Fruit fly (Drosophila melanogaster) whole organism, embryonic: ENCODE data around the gene CG43273.

ENCODE experiments used
- Adf1 ChIP-seq: fragments of 200-800 bp; sonication (Bioruptor generic); IDR thresholded peaks from 2 replicates; pipeline ENCODE4 v1.3.6; 2022; ENCODE audit warnings: missing biosample characterization, missing genetic modification characterization
- Atf6 ChIP-seq: fragments of 200-800 bp; sonication (Bioruptor generic); IDR thresholded peaks from 2 replicates; pipeline ENCODE4 v1.3.6; 2022; ENCODE audit warnings: missing biosample characterization, missing genetic modification characterization
- B-H1 ChIP-seq: fragments of 200-800 bp; sonication (Bioruptor generic); IDR thresholded peaks from 3 replicates; pipeline ENCODE4 v1.3.6; 2022; ENCODE audit warnings: missing biosample characterization, missing genetic modification characterization
- CG11456 ChIP-seq: fragments of 200-800 bp; sonication (Bioruptor generic); IDR thresholded peaks from 3 replicates; pipeline ENCODE4 v1.3.6; 2022; ENCODE audit warnings: missing biosample characterization, missing genetic modification characterization
- CG12104 ChIP-seq: fragments of 200-800 bp; sonication (Bioruptor generic); optimal IDR thresholded peaks from 3 replicates; lab custom pipeline; 2016; ENCODE audit warnings: missing biosample characterization, missing genetic modification characterization
- CG12659 ChIP-seq: fragments of 200-800 bp; sonication (Bioruptor generic); optimal IDR thresholded peaks from 3 replicates; lab custom pipeline; 2017; ENCODE audit warnings: mild to moderate bottlenecking, missing biosample characterization, missing genetic modification reagents, missing genetic modification characterization
- CG13624 ChIP-seq: fragments of 200-800 bp; sonication (Bioruptor generic); optimal IDR thresholded peaks from 2 replicates; lab custom pipeline; 2016; ENCODE audit warnings: missing biosample characterization, missing genetic modification characterization
- CG14014 ChIP-seq: fragments of 200-800 bp; sonication (Bioruptor generic); IDR thresholded peaks from 2 replicates; pipeline ENCODE4 v1.3.6; 2022; ENCODE audit warnings: missing biosample characterization, missing genetic modification characterization
- CG1647 ChIP-seq: fragments of 200-800 bp; sonication (Bioruptor generic); optimal IDR thresholded peaks from 3 replicates; lab custom pipeline; 2016; ENCODE audit warnings: missing biosample characterization, missing genetic modification characterization
- CG17385 ChIP-seq: fragments of 200-800 bp; sonication (Bioruptor generic); optimal IDR thresholded peaks from 3 replicates; lab custom pipeline; 2018; ENCODE audit warnings: missing biosample characterization, mild to moderate bottlenecking, missing genetic modification characterization
- CG18262 ChIP-seq: fragments of 200-800 bp; optimal IDR thresholded peaks from 3 replicates; lab custom pipeline; 2019; ENCODE audit warnings: missing biosample characterization, mild to moderate bottlenecking, missing genetic modification characterization, moderate library complexity
- CG2202 ChIP-seq: fragments of 200-800 bp; sonication (Bioruptor generic); optimal IDR thresholded peaks from 2 replicates; lab custom pipeline; 2018; ENCODE audit warnings: missing biosample characterization, mild to moderate bottlenecking, missing genetic modification characterization
- CG34376 ChIP-seq: fragments of 200-800 bp; sonication (Bioruptor generic); optimal IDR thresholded peaks from 2 replicates; lab custom pipeline; 2018; ENCODE audit warnings: missing biosample characterization, mild to moderate bottlenecking, missing genetic modification characterization
- CG3726 ChIP-seq: fragments of 200-800 bp; sonication (Bioruptor generic); IDR thresholded peaks from 3 replicates; pipeline ENCODE4, ENCODE4 v1.3.6; 2022; ENCODE audit warnings: missing biosample characterization, missing genetic modification characterization
- CG4424 ChIP-seq: fragments of 200-800 bp; sonication (Bioruptor generic); optimal IDR thresholded peaks from 3 replicates; lab custom pipeline; 2016; ENCODE audit warnings: missing biosample characterization, missing genetic modification characterization
- CG6272 ChIP-seq: fragments of 200-800 bp; sonication (Bioruptor generic); IDR thresholded peaks from 2 replicates; pipeline ENCODE4 v1.3.6; 2022; ENCODE audit warnings: missing biosample characterization, missing genetic modification characterization
- CG6654 ChIP-seq: fragments of 200-800 bp; sonication (Bioruptor generic); optimal IDR thresholded peaks from 2 replicates; lab custom pipeline; 2017; ENCODE audit warnings: missing biosample characterization, mild to moderate bottlenecking, missing genetic modification characterization
- CG8765 ChIP-seq: fragments of 200-800 bp; sonication (Bioruptor generic); IDR thresholded peaks from 2 replicates; pipeline ENCODE4 v1.3.6; 2022; ENCODE audit warnings: missing biosample characterization, missing genetic modification characterization
- CTCF ChIP-seq: fragments of 200-800 bp; sonication (Bioruptor generic); optimal IDR thresholded peaks from 2 replicates; lab custom pipeline; 2017; ENCODE audit warnings: missing biosample characterization, mild to moderate bottlenecking, missing genetic modification characterization, moderate library complexity
- Deaf1 ChIP-seq: fragments of 200-800 bp; optimal IDR thresholded peaks from 3 replicates; lab custom pipeline; 2019; ENCODE audit warnings: missing biosample characterization, mild to moderate bottlenecking, missing genetic modification characterization, moderate library complexity
- Dip2 ChIP-seq: fragments of 200-800 bp; sonication (Bioruptor generic); IDR thresholded peaks from 2 replicates; pipeline ENCODE4 v1.3.6; 2022; ENCODE audit warnings: missing biosample characterization, missing genetic modification characterization
- HHEX ChIP-seq: fragments of 200-800 bp; sonication (Bioruptor generic); optimal IDR thresholded peaks from 3 replicates; lab custom pipeline; 2017; ENCODE audit warnings: missing biosample characterization, mild to moderate bottlenecking, missing genetic modification characterization, missing genetic modification reagents
- Hmr ChIP-seq: fragments of 200-800 bp; sonication (Bioruptor generic); optimal IDR thresholded peaks from 3 replicates; lab custom pipeline; 2017; ENCODE audit warnings: mild to moderate bottlenecking, missing biosample characterization, missing genetic modification reagents, missing genetic modification characterization
- Six4 ChIP-seq: fragments of 200-800 bp; sonication (Bioruptor generic); optimal IDR thresholded peaks from 2 replicates; lab custom pipeline; 2016; ENCODE audit warnings: missing biosample characterization, missing genetic modification characterization
- Sox102F ChIP-seq: fragments of 200-800 bp; sonication (Bioruptor generic); optimal IDR thresholded peaks from 2 replicates; lab custom pipeline; 2018; ENCODE audit warnings: missing biosample characterization, mild to moderate bottlenecking, missing genetic modification characterization, moderate library complexity
- Spps ChIP-seq: fragments of 200-800 bp; sonication (Bioruptor generic); optimal IDR thresholded peaks from 2 replicates; lab custom pipeline; 2018; ENCODE audit warnings: missing biosample characterization, mild to moderate bottlenecking, missing genetic modification characterization
- Ssrp ChIP-seq: fragments of 200-800 bp; sonication (Bioruptor generic); optimal IDR thresholded peaks from 2 replicates; lab custom pipeline; 2018; ENCODE audit warnings: missing biosample characterization, mild to moderate bottlenecking, missing genetic modification characterization, moderate library complexity
- Tbp ChIP-seq: fragments of >200 bp; optimal IDR thresholded peaks from 2 replicates; lab custom pipeline; 2018; ENCODE audit warnings: missing biosample characterization, missing genetic modification characterization
- YL-1 ChIP-seq: fragments of 200-800 bp; sonication (Bioruptor generic); optimal IDR thresholded peaks from 3 replicates; lab custom pipeline; 2017; ENCODE audit warnings: missing biosample characterization, mild to moderate bottlenecking, missing genetic modification characterization
- abd-A ChIP-seq: fragments of 200-800 bp; sonication (Bioruptor generic); optimal IDR thresholded peaks from 3 replicates; lab custom pipeline; 2019; ENCODE audit warnings: missing biosample characterization, mild to moderate bottlenecking, missing genetic modification characterization, moderate library complexity
- ase ChIP-seq: fragments of 200-800 bp; sonication (Bioruptor generic); IDR thresholded peaks from 3 replicates; pipeline ENCODE4 v1.3.6; 2022; ENCODE audit warnings: missing biosample characterization, missing genetic modification characterization
- ato ChIP-seq: fragments of 200-800 bp; sonication (Bioruptor generic); IDR thresholded peaks from 2 replicates; pipeline ENCODE4 v1.3.6; 2022; ENCODE audit warnings: missing biosample characterization, missing genetic modification characterization; ENCODE audit not compliant: partially characterized antibody
- btn ChIP-seq: fragments of 200-800 bp; sonication (Bioruptor generic); optimal IDR thresholded peaks from 2 replicates; lab custom pipeline; 2016; ENCODE audit warnings: missing biosample characterization, missing genetic modification characterization
- crc ChIP-seq: fragments of 200-800 bp; sonication (Bioruptor generic); optimal IDR thresholded peaks from 2 replicates; lab custom pipeline; 2016; ENCODE audit warnings: missing biosample characterization, missing genetic modification characterization
- dmrt99B ChIP-seq: fragments of 200-800 bp; sonication (Bioruptor generic); optimal IDR thresholded peaks from 2 replicates; lab custom pipeline; 2018; ENCODE audit warnings: missing biosample characterization, mild to moderate bottlenecking, missing genetic modification characterization, moderate library complexity
- fd96Cb ChIP-seq: fragments of 200-800 bp; sonication (Bioruptor generic); optimal IDR thresholded peaks from 2 replicates; lab custom pipeline; 2018; ENCODE audit warnings: missing biosample characterization, mild to moderate bottlenecking, missing genetic modification characterization, moderate library complexity
- h ChIP-seq: fragments of >200 bp; optimal IDR thresholded peaks from 2 replicates; lab custom pipeline; 2017
- hkb ChIP-seq, 2 experiments: fragments of 200-800 bp in 1 of 2; fragments of >200 bp in 1 of 2; sonication (Bioruptor generic) in 1 of 2; IDR thresholded peaks in 1 of 2; optimal IDR thresholded peaks in 1 of 2; 2 replicates each; pipeline versions ENCODE4 v1.3.6 to Lab custom; 2017 to 2022; ENCODE audit warnings: missing biosample characterization in 1 of 2, missing genetic modification characterization in 1 of 2
- jigr1 ChIP-seq: fragments of 200-800 bp; sonication (Bioruptor generic); IDR thresholded peaks from 3 replicates; pipeline ENCODE4 v1.3.6; 2022; ENCODE audit warnings: missing biosample characterization, missing genetic modification characterization
- jumu ChIP-seq: fragments of 200-800 bp; sonication (Bioruptor generic); optimal IDR thresholded peaks from 3 replicates; lab custom pipeline; 2016; ENCODE audit warnings: missing biosample characterization, missing genetic modification characterization
- knrl ChIP-seq: fragments of 200-800 bp; sonication (Bioruptor generic); IDR thresholded peaks from 3 replicates; pipeline ENCODE4 v1.3.6; 2022; ENCODE audit warnings: missing biosample characterization, missing genetic modification characterization; ENCODE audit not compliant: partially characterized antibody
- lola ChIP-seq, 3 experiments: fragments of >200 bp in 2 of 3; fragments of 200-800 bp in 1 of 3; sonication (Bioruptor generic) in 1 of 3; optimal IDR thresholded peaks; 2 replicates each; lab custom pipeline; 2017 to 2019; ENCODE audit warnings: missing biosample characterization in 3 of 3, missing genetic modification characterization in 3 of 3, mild to moderate bottlenecking in 1 of 3, moderate library complexity in 1 of 3
- maf-S ChIP-seq: fragments of 200-800 bp; sonication (Bioruptor generic); optimal IDR thresholded peaks from 2 replicates; lab custom pipeline; 2016; ENCODE audit warnings: missing biosample characterization, missing genetic modification characterization
- nau ChIP-seq: fragments of 200-800 bp; sonication (Bioruptor generic); optimal IDR thresholded peaks from 3 replicates; lab custom pipeline; 2017; ENCODE audit warnings: missing biosample characterization, mild to moderate bottlenecking, missing genetic modification characterization, missing genetic modification reagents
- otp ChIP-seq: fragments of 200-800 bp; sonication (Bioruptor generic); IDR thresholded peaks from 3 replicates; pipeline ENCODE4, ENCODE4 v1.3.6; 2022; ENCODE audit warnings: missing biosample characterization, missing genetic modification characterization
- pzg ChIP-seq: fragments of 200-800 bp; sonication (Bioruptor generic); optimal IDR thresholded peaks from 3 replicates; lab custom pipeline; 2018; ENCODE audit warnings: missing biosample characterization, mild to moderate bottlenecking, missing genetic modification characterization, moderate library complexity
- so ChIP-seq: fragments of 200-800 bp; sonication (Bioruptor generic); IDR thresholded peaks from 3 replicates; pipeline ENCODE4 v1.3.6; 2022; ENCODE audit warnings: missing biosample characterization, missing genetic modification characterization
- sob ChIP-seq: fragments of 200-800 bp; sonication (Bioruptor generic); IDR thresholded peaks from 2 replicates; pipeline ENCODE4 v1.3.6; 2022; ENCODE audit warnings: missing biosample characterization, missing genetic modification characterization
- sr ChIP-seq: fragments of 200-800 bp; sonication (Bioruptor generic); IDR thresholded peaks from 3 replicates; pipeline ENCODE4 v1.3.6; 2022; ENCODE audit warnings: missing biosample characterization, missing genetic modification characterization
- tap ChIP-seq: fragments of 200-800 bp; optimal IDR thresholded peaks from 3 replicates; lab custom pipeline; 2019; ENCODE audit warnings: missing biosample characterization, mild to moderate bottlenecking, missing genetic modification characterization, moderate library complexity
- tna ChIP-seq: fragments of 200-800 bp; sonication (Bioruptor generic); IDR thresholded peaks from 2 replicates; pipeline ENCODE4 v1.3.6; 2022; ENCODE audit warnings: missing biosample characterization, missing genetic modification characterization; ENCODE audit not compliant: partially characterized antibody

CG43273 gene

dm6 chr3R:24809576-24810279, 20.4 kb upstream of the CG43273 start (continued):
- no peak for TF ChIP-seq hkb (optimal IDR thresholded peaks at IDR 0.05; lab: Kevin White, UChicago)
- peak; percentile 33; the same call in 1 of the 2 replicates for TF ChIP-seq hkb (GFP tag; IDR thresholded peaks at IDR 0.05; lab: Robert Waterston, UW)
- TF ChIP-seq CG8765 (GFP tag; lab: Robert Waterston, UW) = no peak
- TF ChIP-seq Six4 (GFP tag; lab: Kevin White, UChicago) = peak; percentile 9
- no peak for TF ChIP-seq CG11456 (GFP tag; lab: Robert Waterston, UW)
- TF ChIP-seq nau = no peak
- no peak for TF ChIP-seq CG4424 (GFP tag; lab: Kevin White, UChicago)
- no peak; the same call in 2 of the 3 replicates for TF ChIP-seq B-H1
- no peak for TF ChIP-seq CTCF (GFP tag; lab: Kevin White, UChicago)
- no peak for TF ChIP-seq sob (GFP tag; lab: Robert Waterston, UW)
- no peak for TF ChIP-seq btn (GFP tag; lab: Kevin White, UChicago)
- peak; percentile 67 for TF ChIP-seq HHEX (GFP tag; lab: Kevin White, UChicago)
- no peak for TF ChIP-seq CG1647
- TF ChIP-seq Adf1 (GFP tag; lab: Robert Waterston, UW) = no peak
- TF ChIP-seq Tbp (GFP tag; lab: Kevin White, UChicago) = no peak
- TF ChIP-seq CG13624 (GFP tag; lab: Kevin White, UChicago) = no peak
- no peak for TF ChIP-seq CG17385
- no peak for TF ChIP-seq jigr1 (GFP tag; lab: Robert Waterston, UW)
- no peak for TF ChIP-seq YL-1 (GFP tag; lab: Kevin White, UChicago)
- peak; percentile 38 for TF ChIP-seq CG12659 (GFP tag; lab: Kevin White, UChicago)
- no peak for TF ChIP-seq so
- no peak for TF ChIP-seq otp (GFP tag; lab: Robert Waterston, UW)
- TF ChIP-seq CG34376 (GFP tag; lab: Kevin White, UChicago) = peak; percentile 83
- TF ChIP-seq Sox102F (GFP tag; lab: Kevin White, UChicago) = no peak
- TF ChIP-seq fd96Cb (tag; lab: Kevin White, UChicago) = no peak
- no peak for TF ChIP-seq CG6654 (GFP tag; lab: Kevin White, UChicago)
- peak; percentile 53 for TF ChIP-seq CG2202 (tag; lab: Kevin White, UChicago)
- no peak for TF ChIP-seq Hmr
- no peak for TF ChIP-seq CG6272 (GFP tag; lab: Robert Waterston, UW)
- peak in 1 of 3 experiments; percentile 2 for TF ChIP-seq lola (GFP tag; optimal IDR thresholded peaks at IDR 0.05; lab: Kevin White, UChicago)
- TF ChIP-seq Atf6 (GFP tag; lab: Robert Waterston, UW) = peak; percentile 45; the same call in 1 of the 2 replicates
- no peak for TF ChIP-seq Ssrp (tag; lab: Kevin White, UChicago)
- no peak for TF ChIP-seq Dip2
- TF ChIP-seq CG18262 (tag; lab: Kevin White, UChicago) = no peak
- TF ChIP-seq ase (GFP tag; lab: Robert Waterston, UW) = no peak
- TF ChIP-seq h (lab: Kevin White, UChicago) = no peak
- no peak for TF ChIP-seq CG3726
- peak; percentile 41 for TF ChIP-seq Spps (tag; lab: Kevin White, UChicago)
- no peak for TF ChIP-seq ato
- TF ChIP-seq abd-A (tag; lab: Kevin White, UChicago) = no peak
- TF ChIP-seq knrl (GFP tag; lab: Robert Waterston, UW) = no peak
- TF ChIP-seq crc (GFP tag; lab: Kevin White, UChicago) = no peak
- TF ChIP-seq CG14014 (GFP tag; lab: Robert Waterston, UW) = peak; percentile 25; the same call in 1 of the 2 replicates
- no peak for TF ChIP-seq maf-S (GFP tag; lab: Kevin White, UChicago)
- TF ChIP-seq tap (tag; lab: Kevin White, UChicago) = no peak
- no peak for TF ChIP-seq tna (GFP tag; lab: Robert Waterston, UW)
- TF ChIP-seq jumu (GFP tag; lab: Kevin White, UChicago) = no peak
- no peak for TF ChIP-seq pzg
- no peak for TF ChIP-seq dmrt99B (tag; lab: Kevin White, UChicago)
- TF ChIP-seq CG12104 = peak; percentile 24
- TF ChIP-seq sr (GFP tag; lab: Robert Waterston, UW) = peak; percentile 29; the same call in 1 of the 3 replicates
- TF ChIP-seq Deaf1 (tag; lab: Kevin White, UChicago) = no peak
